Fruit fly (Drosophila melanogaster): Measurements from ENCODE around the gene CG32409.

Gene CG32409

DNA sequence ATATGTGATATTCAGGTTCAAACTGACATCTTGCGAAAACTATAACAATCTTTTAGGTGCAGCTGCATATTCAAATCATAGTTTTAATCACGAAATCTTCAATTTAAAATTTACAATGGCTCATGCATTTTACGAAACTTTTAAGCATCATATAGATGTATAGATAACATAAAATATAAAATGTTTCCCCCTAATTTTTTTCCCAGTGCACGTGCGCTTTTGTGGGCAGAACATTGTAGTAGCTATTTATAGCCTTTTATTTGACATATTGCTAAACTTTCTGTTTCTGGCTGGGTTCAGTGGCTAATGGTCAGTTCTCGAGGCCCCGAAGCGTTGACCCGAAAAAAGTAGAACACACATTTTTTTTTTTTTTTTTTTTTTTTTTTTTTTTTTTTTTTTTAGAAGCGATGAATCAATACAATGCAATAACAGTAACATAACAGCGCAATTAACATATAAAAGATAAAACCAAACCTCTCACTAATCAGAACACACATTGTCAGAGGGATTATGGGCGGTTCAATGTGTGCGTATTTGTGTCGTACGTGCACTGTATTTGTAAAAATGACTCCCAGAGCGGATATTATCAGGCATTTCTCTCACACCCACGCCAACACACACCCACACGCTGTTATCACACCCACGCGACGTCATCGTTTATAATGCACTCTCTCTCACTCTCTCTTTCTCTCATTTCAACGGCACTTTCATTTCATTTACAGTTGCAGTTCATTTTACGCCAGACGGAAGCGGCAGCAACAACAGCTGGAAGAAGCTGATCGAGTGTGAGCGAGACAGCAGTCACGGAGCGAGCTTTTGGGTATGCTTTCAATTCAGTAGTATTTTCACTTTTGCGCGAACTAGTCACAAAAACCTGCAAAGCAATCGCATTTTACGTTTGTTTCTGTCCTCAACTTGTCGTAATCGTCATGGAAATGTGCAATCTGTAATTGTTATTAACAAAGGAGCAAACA lies 27.0 kb downstream of the CG32409 start (continued):
- peak; percentile 5 for TF ChIP-seq Fer3 (tag; optimal IDR thresholded peaks at IDR 0.05)
- no peak for TF ChIP-seq CG11560 (tag; IDR thresholded peaks at IDR 0.05)
- TF ChIP-seq Bgb (GFP tag; IDR thresholded peaks at IDR 0.05; ENCODE audit: partially characterized antibody), result no peak; the same call in 1 of the 2 replicates
- no peak for TF ChIP-seq Dip2 (GFP tag; IDR thresholded peaks at IDR 0.05)
- peak; percentile 25 for TF ChIP-seq dmrt11E (tag; optimal IDR thresholded peaks at IDR 0.05)
- no peak for TF ChIP-seq tna (GFP tag; IDR thresholded peaks at IDR 0.05; ENCODE audit: partially characterized antibody)
- no peak for TF ChIP-seq z (GFP tag; IDR thresholded peaks at IDR 0.05)
- peak; percentile 52 to 64 for TF ChIP-seq Trl (optimal IDR thresholded peaks at IDR 0.05)
- TF ChIP-seq Trl (GFP tag; optimal IDR thresholded peaks at IDR 0.05), result no peak
- no peak for TF ChIP-seq hb (GFP tag; IDR thresholded peaks at IDR 0.05; ENCODE audit: partially characterized antibody)
- no peak for TF ChIP-seq CG16813 (GFP tag; IDR thresholded peaks at IDR 0.05; ENCODE audit: partially characterized antibody)
- TF ChIP-seq ap (GFP tag; IDR thresholded peaks at IDR 0.05), result no peak
- no peak for TF ChIP-seq Adf1 (GFP tag; IDR thresholded peaks at IDR 0.05)
- TF ChIP-seq MTF-1 (GFP tag; optimal IDR thresholded peaks at IDR 0.05; ENCODE audit: borderline replicate concordance), result no peak
- peak; percentile 65 for TF ChIP-seq unpg (GFP tag; optimal IDR thresholded peaks at IDR 0.05)
- peak; percentile 18 for TF ChIP-seq Chrac-16 (GFP tag; optimal IDR thresholded peaks at IDR 0.05)
- TF ChIP-seq disco-r (GFP tag; optimal IDR thresholded peaks at IDR 0.05), result peak; percentile 20
- TF ChIP-seq zen2 (GFP tag; IDR thresholded peaks at IDR 0.05; ENCODE audit: partially characterized antibody), result no peak
- TF ChIP-seq CG13624 (GFP tag; optimal IDR thresholded peaks at IDR 0.05), result peak; percentile 31
- no peak for TF ChIP-seq ERR (GFP tag; optimal IDR thresholded peaks at IDR 0.05)
- no peak for TF ChIP-seq CG8089 (GFP tag; optimal IDR thresholded peaks at IDR 0.05)
- no peak for TF ChIP-seq CG1792 (GFP tag; optimal IDR thresholded peaks at IDR 0.05)
- TF ChIP-seq Drgx (GFP tag; IDR thresholded peaks at IDR 0.05), result no peak
- TF ChIP-seq CG4282 (GFP tag; optimal IDR thresholded peaks at IDR 0.05), result no peak
- TF ChIP-seq CG14441 (GFP tag; IDR thresholded peaks at IDR 0.05), result peak; percentile 46; the same call in 1 of the 2 replicates
- TF ChIP-seq salm (tag; optimal IDR thresholded peaks at IDR 0.05), result peak; percentile 36
- TF ChIP-seq dimm (GFP tag; IDR thresholded peaks at IDR 0.05), result no peak
- no peak for TF ChIP-seq exex (tag; optimal IDR thresholded peaks at IDR 0.05)
- TF ChIP-seq CG31365 (tag; optimal IDR thresholded peaks at IDR 0.05), result no peak
- TF ChIP-seq sens (GFP tag), result peak; percentile 85
- TF ChIP-seq HHEX (GFP tag; optimal IDR thresholded peaks at IDR 0.05), result no peak
- TF ChIP-seq NfI (GFP tag; optimal IDR thresholded peaks at IDR 0.05), result peak; percentile 45
- peak in 1 of 2 experiments; percentile 60 for TF ChIP-seq crp (GFP tag; optimal IDR thresholded peaks at IDR 0.05)
- TF ChIP-seq HLHmδ (GFP tag; optimal IDR thresholded peaks at IDR 0.05), result peak; percentile 5
- TF ChIP-seq CkIIα-i1 (GFP tag; IDR thresholded peaks at IDR 0.05), result no peak
- TF ChIP-seq pzg (GFP tag; optimal IDR thresholded peaks at IDR 0.05), result no peak
- TF ChIP-seq CG10366 (GFP tag; IDR thresholded peaks at IDR 0.05), result peak; percentile 44
- TF ChIP-seq CG16779 (GFP tag; IDR thresholded peaks at IDR 0.05), result no peak
- peak; percentile 40 for TF ChIP-seq CG12659 (GFP tag; optimal IDR thresholded peaks at IDR 0.05)
- TF ChIP-seq her (GFP tag; optimal IDR thresholded peaks at IDR 0.05), result no peak
- no peak for TF ChIP-seq dan (GFP tag; IDR thresholded peaks at IDR 0.05)
- no peak for TF ChIP-seq usp (GFP tag; optimal IDR thresholded peaks at IDR 0.05)
- TF ChIP-seq CG12769 (tag; optimal IDR thresholded peaks at IDR 0.05), result peak; percentile 35
- no peak for TF ChIP-seq CG31224 (GFP tag; IDR thresholded peaks at IDR 0.05)
- no peak for TF ChIP-seq mirr (GFP tag; optimal IDR thresholded peaks at IDR 0.05)
- 0 out of 2 replicates have a peak, but pooled peaks have one; percentile 14 for TF ChIP-seq E2f2 (GFP tag; IDR thresholded peaks at IDR 0.05)
- TF ChIP-seq Hsf (GFP tag; optimal IDR thresholded peaks at IDR 0.05), result peak; percentile 27
- TF ChIP-seq kni (GFP tag; optimal IDR thresholded peaks at IDR 0.05), result peak; percentile 74
- TF ChIP-seq CG6813 (GFP tag; optimal IDR thresholded peaks at IDR 0.05), result no peak
